Fruit fly (Drosophila melanogaster) whole organism, prepupa: ENCODE results near the gene CG44158.

Experiments used
- CG11294 ChIP-seq: fragments of 200-800 bp; sonication (Bioruptor generic); IDR thresholded peaks from 2 replicates; pipeline ENCODE4 v1.3.6; 2022; ENCODE audit warnings: missing biosample characterization, missing genetic modification characterization
- CG11902 ChIP-seq: fragments of 200-800 bp; sonication (Bioruptor generic); optimal IDR thresholded peaks from 3 replicates; lab custom pipeline; 2016; ENCODE audit warnings: missing biosample characterization, missing genetic modification characterization
- CG31627 ChIP-seq: fragments of 200-800 bp; sonication (Bioruptor generic); optimal IDR thresholded peaks from 3 replicates; lab custom pipeline; 2016; ENCODE audit warnings: missing biosample characterization, missing genetic modification characterization
- CG32006 ChIP-seq: fragments of 200-800 bp; sonication (Bioruptor generic); optimal IDR thresholded peaks from 3 replicates; lab custom pipeline; 2017; ENCODE audit warnings: missing biosample characterization, mild to moderate bottlenecking, missing genetic modification characterization
- CG8119 ChIP-seq: fragments of 200-800 bp; sonication (Bioruptor generic); IDR thresholded peaks from 3 replicates; pipeline ENCODE4 v1.3.6; 2022; ENCODE audit warnings: missing biosample characterization, missing genetic modification characterization
- Hr38 ChIP-seq: sonication (Bioruptor generic); optimal IDR thresholded peaks from 2 replicates; lab custom pipeline; 2016; ENCODE audit warnings: missing biosample characterization, missing genetic modification characterization
- Sox102F ChIP-seq: fragments of 200-800 bp; sonication (Bioruptor generic); optimal IDR thresholded peaks from 2 replicates; lab custom pipeline; 2016; ENCODE audit warnings: missing biosample characterization, mild to moderate bottlenecking, missing genetic modification characterization
- eg ChIP-seq: fragments of 200-800 bp; sonication (Bioruptor generic); IDR thresholded peaks from 3 replicates; pipeline ENCODE4 v1.3.6; 2022; ENCODE audit warnings: missing biosample characterization, missing genetic modification characterization
- fd85E ChIP-seq: fragments of 200-800 bp; sonication (Bioruptor generic); optimal IDR thresholded peaks from 3 replicates; lab custom pipeline; 2016; ENCODE audit warnings: missing biosample characterization, missing genetic modification characterization
- pdm3 ChIP-seq: fragments of 200-800 bp; sonication (Bioruptor generic); optimal IDR thresholded peaks from 3 replicates; lab custom pipeline; 2016; ENCODE audit warnings: missing biosample characterization, missing genetic modification characterization
- topi ChIP-seq: fragments of 200-800 bp; sonication (Bioruptor generic); optimal IDR thresholded peaks from 3 replicates; lab custom pipeline; 2016; ENCODE audit warnings: missing biosample characterization, missing genetic modification characterization

DNA sequence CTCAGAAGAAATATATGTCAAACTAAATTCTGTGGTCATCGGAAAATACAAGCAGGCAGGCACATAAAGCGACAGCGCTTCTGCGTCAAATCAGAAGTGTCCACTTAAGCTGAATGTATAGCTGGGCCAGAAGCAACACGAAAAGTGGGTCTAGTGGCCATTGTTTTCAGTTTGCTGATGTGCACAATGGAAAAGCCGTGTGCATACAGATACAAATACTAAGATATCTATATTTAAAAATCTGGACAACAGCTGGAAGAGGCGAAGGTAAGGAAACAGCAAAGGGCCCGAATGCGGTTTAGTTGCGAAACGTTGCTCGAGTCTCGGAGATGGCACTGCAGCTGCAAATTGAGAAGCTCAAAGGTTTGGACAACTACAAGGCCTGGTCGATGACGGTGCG lies 42.2 kb downstream of the CG44158 start, which contains the start of gene CG18598:
- no peak for TF ChIP-seq CG11902
- no peak for TF ChIP-seq CG11294 (GFP tag; lab: Robert Waterston, UW)
- TF ChIP-seq CG31627 (GFP tag; lab: Kevin White, UChicago), result no peak
- no peak for TF ChIP-seq Hr38 (GFP tag; lab: Kevin White, UChicago)
- TF ChIP-seq topi, result no peak
- TF ChIP-seq CG8119 (GFP tag; lab: Robert Waterston, UW), result no peak
- no peak for TF ChIP-seq CG32006 (GFP tag; lab: Kevin White, UChicago)
- TF ChIP-seq pdm3 (GFP tag; lab: Kevin White, UChicago), result no peak
- no peak for TF ChIP-seq eg (GFP tag; lab: Robert Waterston, UW)
- no peak for TF ChIP-seq Sox102F (GFP tag; lab: Kevin White, UChicago)
- no peak for TF ChIP-seq fd85E (GFP tag; lab: Kevin White, UChicago)
